Fruit fly (Drosophila melanogaster): ENCODE data around the gene Mitofilin.

dm6 chr3R:22071628-22072027 lies 48.5 kb upstream of the Mitofilin start:
- no peak for TF ChIP-seq EcR (GFP tag; optimal IDR thresholded peaks at IDR 0.05)
- no peak for TF ChIP-seq pan (optimal IDR thresholded peaks at IDR 0.05)
- no peak for TF ChIP-seq usp (GFP tag; optimal IDR thresholded peaks at IDR 0.05)

All from whole organism.